Fruit fly (Drosophila melanogaster): ENCODE measurements around the gene Pdss2.
A peak's percentile ranks its signal among the peaks of the same experiment; 100 is the strongest.

The Pdss2 gene

dm6 chr3L:21027657-21028255, at the start of gene Pdss2:
Gene Pdss2 (plus strand): TSS chr3L:21027915.
- TF ChIP-seq OdsH (GFP tag; optimal IDR thresholded peaks at IDR 0.05), result peak; percentile 45
- TF ChIP-seq Dfd (GFP tag; optimal IDR thresholded peaks at IDR 0.05), result no peak
- peak; percentile 79 for TF ChIP-seq HLH106 (tag; optimal IDR thresholded peaks at IDR 0.05)
- TF ChIP-seq woc (GFP tag; optimal IDR thresholded peaks at IDR 0.05), result peak; percentile 82
- no peak for TF ChIP-seq lola (GFP tag; optimal IDR thresholded peaks at IDR 0.05)
- peak; percentile 21 for TF ChIP-seq Jra (GFP tag; optimal IDR thresholded peaks at IDR 0.05)
- no peak for TF ChIP-seq Mio (GFP tag; optimal IDR thresholded peaks at IDR 0.05)
- TF ChIP-seq br (GFP tag; optimal IDR thresholded peaks at IDR 0.05), result peak; percentile 48
- no peak for TF ChIP-seq Abd-B (GFP tag; optimal IDR thresholded peaks at IDR 0.05)
- no peak for TF ChIP-seq pan (optimal IDR thresholded peaks at IDR 0.05)
- TF ChIP-seq Vsx2 (GFP tag; optimal IDR thresholded peaks at IDR 0.05; ENCODE audit: partially characterized antibody), result no peak
- no peak for TF ChIP-seq CrebA (GFP tag; optimal IDR thresholded peaks at IDR 0.05; ENCODE audit: borderline replicate concordance)
- TF ChIP-seq dmrt93B (GFP tag; optimal IDR thresholded peaks at IDR 0.05), result peak; percentile 48
- peak; percentile 14 for TF ChIP-seq brk (GFP tag; optimal IDR thresholded peaks at IDR 0.05)
- no peak for TF ChIP-seq GATAd (GFP tag; optimal IDR thresholded peaks at IDR 0.05)
- peak; percentile 45 for TF ChIP-seq Dif (GFP tag; optimal IDR thresholded peaks at IDR 0.05; ENCODE audit: partially characterized antibody)
- TF ChIP-seq sv (GFP tag; optimal IDR thresholded peaks at IDR 0.05), result peak; percentile 62
- peak; percentile 56 for TF ChIP-seq rgr (GFP tag; optimal IDR thresholded peaks at IDR 0.05)
- peak; percentile 64 for TF ChIP-seq ey (GFP tag; optimal IDR thresholded peaks at IDR 0.05)
- TF ChIP-seq dsf (GFP tag; optimal IDR thresholded peaks at IDR 0.05; ENCODE audit: borderline replicate concordance), result no peak
- peak; percentile 89 for TF ChIP-seq jim (GFP tag; optimal IDR thresholded peaks at IDR 0.05)
- TF ChIP-seq sage (GFP tag; optimal IDR thresholded peaks at IDR 0.05), result no peak
- TF ChIP-seq h (GFP tag; optimal IDR thresholded peaks at IDR 0.05), result peak; percentile 71
- TF ChIP-seq dl (GFP tag; optimal IDR thresholded peaks at IDR 0.05; ENCODE audit: insufficient read depth in 1 of 2, partially characterized antibody in 2 of 2), result peak in 1 of 2 experiments; percentile 9
- peak; percentile 8 for TF ChIP-seq fru (GFP tag; optimal IDR thresholded peaks at IDR 0.05)
- peak in 1 of 2 experiments; percentile 81 for TF ChIP-seq foxo (GFP tag; optimal IDR thresholded peaks at IDR 0.05)
- TF ChIP-seq tai (GFP tag; optimal IDR thresholded peaks at IDR 0.05), result no peak
- no peak for TF ChIP-seq Hr78 (GFP tag; optimal IDR thresholded peaks at IDR 0.05)
- TF ChIP-seq Hnf4 (GFP tag; optimal IDR thresholded peaks at IDR 0.05), result peak; percentile 72
- TF ChIP-seq psq (GFP tag; optimal IDR thresholded peaks at IDR 0.05), result no peak
- no peak for TF ChIP-seq Rel (GFP tag; optimal IDR thresholded peaks at IDR 0.05)
- TF ChIP-seq Rel (tag; optimal IDR thresholded peaks at IDR 0.05), result peak; percentile 33
- TF ChIP-seq Hr83 (GFP tag; optimal IDR thresholded peaks at IDR 0.05; ENCODE audit: poor library complexity, severe bottlenecking), result peak; percentile 79
- no peak for TF ChIP-seq usp (GFP tag; optimal IDR thresholded peaks at IDR 0.05)
- peak; percentile 62 for TF ChIP-seq Sp1 (GFP tag; optimal IDR thresholded peaks at IDR 0.05)
- TF ChIP-seq Myc (optimal IDR thresholded peaks at IDR 0.05), result no peak
- TF ChIP-seq N (GFP tag; optimal IDR thresholded peaks at IDR 0.05), result no peak
- TF ChIP-seq CG32264 (GFP tag; optimal IDR thresholded peaks at IDR 0.05), result no peak
- TF ChIP-seq CG9705 (GFP tag; optimal IDR thresholded peaks at IDR 0.05), result peak; percentile 58

dm6 chr3L:20980499-20980898, 47.2 kb upstream of the Pdss2 start:
- TF ChIP-seq br (GFP tag; optimal IDR thresholded peaks at IDR 0.05) (no peak), brk (GFP tag; optimal IDR thresholded peaks at IDR 0.05) (no peak), tai (GFP tag; optimal IDR thresholded peaks at IDR 0.05) (no peak), HLH106 (tag; optimal IDR thresholded peaks at IDR 0.05) (no peak), sv (GFP tag; optimal IDR thresholded peaks at IDR 0.05) (no peak), pan (optimal IDR thresholded peaks at IDR 0.05) (no peak), N (GFP tag; optimal IDR thresholded peaks at IDR 0.05) (no peak), jim (GFP tag; optimal IDR thresholded peaks at IDR 0.05) (no peak), lola (GFP tag; optimal IDR thresholded peaks at IDR 0.05) (no peak), Jra (GFP tag; optimal IDR thresholded peaks at IDR 0.05) (no peak), Vsx2 (GFP tag; optimal IDR thresholded peaks at IDR 0.05; ENCODE audit: partially characterized antibody) (no peak)
